Worm (Caenorhabditis elegans): ENCODE results near the gene gpn-1.

The gpn-1 gene

ce11 chrX:15668695-15669094 is 12.8 kb upstream of the gpn-1 start:
- no peak for TF ChIP-seq ttx-3 (tag; optimal IDR thresholded peaks at IDR 0.05)
- no peak for TF ChIP-seq che-1 (tag; optimal IDR thresholded peaks at IDR 0.05)
- no peak for TF ChIP-seq C08G9.2 (tag; optimal IDR thresholded peaks at IDR 0.05)
- TF ChIP-seq npax-4 (tag; optimal IDR thresholded peaks at IDR 0.05): no peak
- TF ChIP-seq elt-2 (tag; optimal IDR thresholded peaks at IDR 0.05): no peak
- no peak for TF ChIP-seq fkh-6 (tag; optimal IDR thresholded peaks at IDR 0.05)
- TF ChIP-seq unc-55 (GFP tag; optimal IDR thresholded peaks at IDR 0.05): no peak
- TF ChIP-seq elt-4 (tag; optimal IDR thresholded peaks at IDR 0.05): no peak
- TF ChIP-seq unc-42 (tag; optimal IDR thresholded peaks at IDR 0.05): no peak
- no peak for TF ChIP-seq pha-2 (tag; optimal IDR thresholded peaks at IDR 0.05)
- no peak for TF ChIP-seq lin-11 (tag; optimal IDR thresholded peaks at IDR 0.05)
- no peak for TF ChIP-seq ets-4 (tag; optimal IDR thresholded peaks at IDR 0.05)
- TF ChIP-seq ceh-2 (tag; optimal IDR thresholded peaks at IDR 0.05): no peak
- TF ChIP-seq madf-2 (tag; optimal IDR thresholded peaks at IDR 0.05): no peak
- TF ChIP-seq K09A11.1 (tag; optimal IDR thresholded peaks at IDR 0.05; ENCODE audit: insufficient read depth): no peak
- TF ChIP-seq hlh-15 (tag; optimal IDR thresholded peaks at IDR 0.05): no peak

- no peak for TF ChIP-seq ceh-30 (tag; optimal IDR thresholded peaks at IDR 0.05)
These were observed 5.9 kb upstream of the gpn-1 start, which contains the start of gene F59D12.2 for ce11 chrX:15675622-15676021. Gene F59D12.2, minus strand, starts transcription at chrX:15675722.

DNA sequence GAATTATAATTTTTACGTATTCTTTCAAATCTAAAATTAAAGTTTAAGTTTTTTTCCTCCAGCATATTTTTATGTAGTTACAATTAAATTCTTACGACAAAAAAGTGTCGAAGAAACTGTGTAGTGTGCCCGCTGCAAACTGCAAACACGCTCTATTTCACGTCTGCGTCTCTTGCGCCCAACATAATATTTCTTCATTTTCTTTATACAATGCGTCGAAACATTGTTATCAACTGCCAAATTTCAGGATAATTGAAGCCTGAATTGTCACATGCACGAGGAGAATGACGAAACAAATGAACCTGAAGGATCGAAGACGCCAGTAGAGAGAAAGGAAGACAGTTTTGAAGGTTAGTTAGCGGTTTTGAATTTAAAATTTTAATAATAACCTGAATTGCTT is 7.8 kb downstream of the gpn-1 start, which contains the start of gene C03H12.1:
TSS of gene C03H12.1 (plus strand) at position 206 of the 400 bp plus-strand sequence.
- TF ChIP-seq C08G9.2 (tag; optimal IDR thresholded peaks at IDR 0.05) (no peak), elt-2 (tag; optimal IDR thresholded peaks at IDR 0.05) (peak; percentile 12)

DNA sequence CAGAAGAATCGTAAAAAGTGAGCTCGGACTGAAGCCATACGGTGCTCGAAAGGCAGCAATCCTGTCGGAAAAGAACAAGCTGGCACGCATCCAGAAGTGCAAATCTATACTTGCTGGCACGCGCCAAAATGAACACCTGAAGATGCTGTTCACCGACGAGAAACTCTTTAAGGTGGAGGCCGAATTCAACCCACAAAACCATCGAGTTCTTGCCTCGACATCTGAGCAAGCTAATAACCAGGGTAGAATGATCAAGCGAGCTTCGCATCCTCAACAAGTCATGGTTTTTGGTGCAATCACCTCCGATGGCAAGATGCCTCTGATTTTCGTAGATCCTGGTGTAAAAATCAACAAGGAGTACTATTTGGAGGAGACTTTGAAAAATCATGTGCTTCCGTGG is 12.0 kb downstream of the gpn-1 start:
- no peak for TF ChIP-seq ceh-22 (tag; optimal IDR thresholded peaks at IDR 0.05)
- TF ChIP-seq zip-5 (tag; optimal IDR thresholded peaks at IDR 0.05): no peak
- no peak for TF ChIP-seq pat-9 (tag; optimal IDR thresholded peaks at IDR 0.05)
- no peak for TF ChIP-seq ztf-16 (tag; optimal IDR thresholded peaks at IDR 0.05)

DNA sequence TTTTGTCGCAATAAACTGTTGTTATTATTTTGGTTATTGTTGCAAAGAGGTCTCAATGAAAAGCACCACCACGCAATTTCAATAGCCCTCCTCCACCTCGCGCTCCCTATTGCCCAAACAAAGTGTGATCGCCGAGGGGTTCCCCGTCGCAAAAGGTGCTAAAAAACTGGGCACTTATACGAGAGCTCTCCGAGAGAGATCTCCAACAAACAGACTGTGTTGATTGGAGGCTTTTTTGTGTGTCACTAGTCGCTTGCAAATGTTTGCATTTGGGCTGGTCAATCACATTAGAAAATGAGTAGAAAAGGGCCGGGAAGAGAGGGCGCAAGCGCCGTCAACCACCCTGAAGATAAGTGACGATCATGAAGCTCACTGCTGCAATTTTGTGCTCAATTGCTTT is 14.9 kb downstream of the gpn-1 start, which contains the start of gene ZK662.2:
TSS of gene ZK662.2 (plus strand) at position 301 of the 400 bp plus-strand sequence.
- peak; percentile 2 for TF ChIP-seq tbx-2 (tag; optimal IDR thresholded peaks at IDR 0.05)
- no peak for TF ChIP-seq eyg-1 (tag; optimal IDR thresholded peaks at IDR 0.05)

DNA sequence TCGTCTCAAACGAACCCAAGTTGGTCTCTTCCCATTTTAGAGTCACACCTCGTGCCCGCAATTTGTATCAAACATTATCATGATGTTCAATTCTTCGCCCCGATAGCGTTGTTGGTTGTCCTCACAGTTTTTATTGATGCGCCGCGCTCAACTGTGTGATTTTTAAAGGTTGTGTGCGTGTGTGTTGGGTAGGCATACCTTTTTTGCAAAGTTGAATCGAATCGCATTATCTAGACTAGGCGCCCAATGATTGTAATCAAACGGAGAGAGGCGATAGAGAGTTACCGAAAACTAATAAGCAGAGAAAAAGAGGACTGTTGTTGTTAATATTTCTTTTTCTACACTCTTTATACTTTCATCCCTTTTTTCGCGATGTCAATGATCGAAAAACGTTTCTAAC is 18.7 kb downstream of the gpn-1 start:
- TF ChIP-seq hlh-13 (GFP tag; optimal IDR thresholded peaks at IDR 0.05): no peak
- no peak for TF ChIP-seq ceh-9 (tag; optimal IDR thresholded peaks at IDR 0.05)
- no peak for TF ChIP-seq ceh-24 (tag; optimal IDR thresholded peaks at IDR 0.05)
- TF ChIP-seq zip-5 (tag; optimal IDR thresholded peaks at IDR 0.05): no peak
- no peak for TF ChIP-seq ahr-1 (tag; optimal IDR thresholded peaks at IDR 0.05)
- no peak for TF ChIP-seq ceh-14 (tag; optimal IDR thresholded peaks at IDR 0.05)
- TF ChIP-seq C38D4.7 (GFP tag; optimal IDR thresholded peaks at IDR 0.05): no peak
- no peak for TF ChIP-seq nfya-1 (tag; optimal IDR thresholded peaks at IDR 0.05)
- TF ChIP-seq nhr-11 (tag; optimal IDR thresholded peaks at IDR 0.05): no peak
- TF ChIP-seq ztf-16 (tag; optimal IDR thresholded peaks at IDR 0.05): no peak
- TF ChIP-seq pat-9 (tag; optimal IDR thresholded peaks at IDR 0.05): no peak
- TF ChIP-seq K02D7.2 (tag; optimal IDR thresholded peaks at IDR 0.05): no peak
- TF ChIP-seq ceh-31 (tag; optimal IDR thresholded peaks at IDR 0.05): no peak
- no peak for TF ChIP-seq che-1 (tag; optimal IDR thresholded peaks at IDR 0.05)
- TF ChIP-seq elt-4 (tag; optimal IDR thresholded peaks at IDR 0.05): no peak
- TF ChIP-seq lin-11 (tag; optimal IDR thresholded peaks at IDR 0.05): no peak
- TF ChIP-seq unc-3 (GFP tag; conservative IDR thresholded peaks at IDR 0.05): no peak
- TF ChIP-seq unc-3 (tag; optimal IDR thresholded peaks at IDR 0.05): no peak
